Fruit fly (Drosophila melanogaster) whole organism, embryonic: ENCODE results near the gene janA.
A peak's percentile ranks its signal among the peaks of the same experiment; 100 is the strongest.

Experiments used
- BtbVII ChIP-seq: fragments of 200-800 bp; sonication (Bioruptor generic); optimal IDR thresholded peaks from 3 replicates; lab custom pipeline; 2017; ENCODE audit warnings: missing biosample characterization, mild to moderate bottlenecking, missing genetic modification characterization
- CG11247 ChIP-seq: fragments of 200-800 bp; sonication (Bioruptor generic); IDR thresholded peaks from 2 replicates; pipeline ENCODE4 v1.3.6; 2022; ENCODE audit warnings: missing biosample characterization, missing genetic modification characterization
- CG11696 ChIP-seq: fragments of 200-800 bp; sonication (Bioruptor generic); IDR thresholded peaks from 2 replicates; pipeline ENCODE4 v1.3.6; 2022; ENCODE audit warnings: missing biosample characterization, missing genetic modification characterization
- CG12155 ChIP-seq: fragments of 200-800 bp; sonication (Bioruptor generic); optimal IDR thresholded peaks from 3 replicates; lab custom pipeline; 2016; ENCODE audit warnings: missing biosample characterization, missing genetic modification characterization
- CG12219 ChIP-seq: fragments of 200-800 bp; sonication (Bioruptor generic); optimal IDR thresholded peaks from 3 replicates; lab custom pipeline; 2018; ENCODE audit warnings: missing biosample characterization, mild to moderate bottlenecking, missing genetic modification characterization
- CG1233 ChIP-seq: fragments of 200-800 bp; sonication (Bioruptor generic); optimal IDR thresholded peaks from 4 replicates; lab custom pipeline; 2018; ENCODE audit warnings: missing biosample characterization, mild to moderate bottlenecking, missing genetic modification characterization
- CG12391 ChIP-seq: fragments of 200-800 bp; sonication (Bioruptor generic); optimal IDR thresholded peaks from 3 replicates; lab custom pipeline; 2018; ENCODE audit warnings: missing biosample characterization, mild to moderate bottlenecking, missing genetic modification characterization, moderate library complexity
- CG13775 ChIP-seq: fragments of 200-800 bp; sonication (Bioruptor generic); optimal IDR thresholded peaks from 3 replicates; lab custom pipeline; 2017; ENCODE audit warnings: missing biosample characterization, mild to moderate bottlenecking, missing genetic modification characterization
- CG1647 ChIP-seq: fragments of 200-800 bp; sonication (Bioruptor generic); optimal IDR thresholded peaks from 3 replicates; lab custom pipeline; 2016; ENCODE audit warnings: missing biosample characterization, missing genetic modification characterization
- CG16779 ChIP-seq: fragments of 200-800 bp; sonication (Bioruptor generic); IDR thresholded peaks from 2 replicates; pipeline ENCODE4 v1.3.6; 2022; ENCODE audit warnings: missing biosample characterization, missing genetic modification characterization
- CG17359 ChIP-seq: fragments of 200-800 bp; sonication (Bioruptor generic); optimal IDR thresholded peaks from 3 replicates; lab custom pipeline; 2018; ENCODE audit warnings: missing biosample characterization, mild to moderate bottlenecking, missing genetic modification characterization, moderate library complexity
- CG34376 ChIP-seq: fragments of 200-800 bp; sonication (Bioruptor generic); optimal IDR thresholded peaks from 2 replicates; lab custom pipeline; 2018; ENCODE audit warnings: missing biosample characterization, mild to moderate bottlenecking, missing genetic modification characterization
- CG6791 ChIP-seq: fragments of 200-800 bp; sonication (Bioruptor generic); IDR thresholded peaks from 3 replicates; pipeline ENCODE4 v1.3.6; 2022; ENCODE audit warnings: missing biosample characterization, missing genetic modification characterization; ENCODE audit not compliant: partially characterized antibody
- CG6813 ChIP-seq: fragments of 200-800 bp; sonication (Bioruptor generic); optimal IDR thresholded peaks from 2 replicates; lab custom pipeline; 2017; ENCODE audit warnings: missing biosample characterization, missing genetic modification characterization, mild to moderate bottlenecking, moderate library complexity, missing genetic modification reagents
- CG7357 ChIP-seq: fragments of 200-800 bp; sonication (Bioruptor generic); IDR thresholded peaks from 3 replicates; pipeline ENCODE4 v1.3.6; 2022; ENCODE audit warnings: missing biosample characterization, missing genetic modification characterization
- CG7839 ChIP-seq: fragments of 200-800 bp; sonication (Bioruptor generic); optimal IDR thresholded peaks from 3 replicates; lab custom pipeline; 2018; ENCODE audit warnings: missing biosample characterization, mild to moderate bottlenecking, missing genetic modification characterization, moderate library complexity
- CG7987 ChIP-seq: fragments of 200-800 bp; sonication (Bioruptor generic); optimal IDR thresholded peaks from 2 replicates; lab custom pipeline; 2018; ENCODE audit warnings: missing biosample characterization, mild to moderate bottlenecking, missing genetic modification characterization, moderate library complexity
- CG8281 ChIP-seq: fragments of 200-800 bp; sonication (Bioruptor generic); optimal IDR thresholded peaks from 2 replicates; lab custom pipeline; 2018; ENCODE audit warnings: missing biosample characterization, mild to moderate bottlenecking, missing genetic modification characterization, moderate library complexity
- CG9609 ChIP-seq: fragments of 200-800 bp; sonication (Bioruptor generic); optimal IDR thresholded peaks from 3 replicates; lab custom pipeline; 2016; ENCODE audit warnings: missing biosample characterization, missing genetic modification characterization
- CTCF ChIP-seq: fragments of 200-800 bp; sonication (Bioruptor generic); optimal IDR thresholded peaks from 2 replicates; lab custom pipeline; 2017; ENCODE audit warnings: missing biosample characterization, mild to moderate bottlenecking, missing genetic modification characterization, moderate library complexity
- Chrac-16 ChIP-seq: fragments of 200-800 bp; sonication (Bioruptor generic); optimal IDR thresholded peaks from 3 replicates; lab custom pipeline; 2016; ENCODE audit warnings: missing biosample characterization, missing genetic modification characterization
- Dll ChIP-seq: fragments of 200-800 bp; sonication (Bioruptor generic); IDR thresholded peaks from 4 replicates; pipeline ENCODE4 v1.3.6; 2022; ENCODE audit warnings: missing biosample characterization, missing genetic modification characterization; ENCODE audit not compliant: partially characterized antibody
- Ets65A ChIP-seq: fragments of 200-800 bp; sonication (Bioruptor generic); peaks from one replicate; lab custom pipeline; 2016; ENCODE audit warnings: missing biosample characterization, missing genetic modification characterization
- Ets97D ChIP-seq: fragments of 200-800 bp; sonication (Bioruptor generic); optimal IDR thresholded peaks from 3 replicates; lab custom pipeline; 2016; ENCODE audit warnings: missing biosample characterization, missing genetic modification characterization
- Hmx ChIP-seq: fragments of 200-800 bp; sonication (Bioruptor generic); optimal IDR thresholded peaks from 2 replicates; lab custom pipeline; 2016; ENCODE audit warnings: missing biosample characterization, missing genetic modification characterization
- Hr39 ChIP-seq: fragments of >200 bp; optimal IDR thresholded peaks from 2 replicates; lab custom pipeline; 2017
- NFAT ChIP-seq: fragments of 200-800 bp; sonication (Bioruptor generic); IDR thresholded peaks from 2 replicates; pipeline ENCODE4 v1.3.6; 2022; ENCODE audit warnings: missing biosample characterization, missing genetic modification characterization
- Poxn ChIP-seq: fragments of 200-800 bp; sonication (Bioruptor generic); IDR thresholded peaks from 2 replicates; pipeline ENCODE4 v1.3.6; 2022; ENCODE audit warnings: missing biosample characterization, missing genetic modification characterization
- Rfx ChIP-seq: fragments of 200-800 bp; sonication (Bioruptor generic); IDR thresholded peaks from 2 replicates; pipeline ENCODE4 v1.3.6; 2022; ENCODE audit warnings: missing biosample characterization, missing genetic modification characterization
- Sry-β ChIP-seq: fragments of 200-800 bp; sonication (Bioruptor generic); optimal IDR thresholded peaks from 2 replicates; lab custom pipeline; 2018; ENCODE audit warnings: missing biosample characterization, mild to moderate bottlenecking, missing genetic modification characterization, moderate library complexity
- Trl ChIP-seq, 3 experiments: fragments of >200 bp in 2 of 3; fragments of 200-800 bp in 1 of 3; sonication (Bioruptor generic) in 1 of 3; optimal IDR thresholded peaks; 2 replicates in 1 of 3; 3 replicates in 2 of 3; lab custom pipeline; 2016 to 2017; ENCODE audit warnings: missing biosample characterization in 1 of 3, missing genetic modification characterization in 1 of 3
- Usf ChIP-seq: fragments of 200-800 bp; sonication (Bioruptor generic); optimal IDR thresholded peaks from 2 replicates; lab custom pipeline; 2017; ENCODE audit warnings: missing genotype, missing biosample characterization, missing genetic modification characterization
- aop ChIP-seq: fragments of 200-800 bp; sonication (Bioruptor generic); IDR thresholded peaks from 2 replicates; pipeline ENCODE4 v1.3.6; 2022; ENCODE audit warnings: missing biosample characterization, missing genetic modification characterization
- ase ChIP-seq: fragments of 200-800 bp; sonication (Bioruptor generic); IDR thresholded peaks from 3 replicates; pipeline ENCODE4 v1.3.6; 2022; ENCODE audit warnings: missing biosample characterization, missing genetic modification characterization
- bsh ChIP-seq, 2 experiments: fragments of 200-800 bp; sonication (Bioruptor generic); optimal IDR thresholded peaks; 2 replicates each; lab custom pipeline; 2017 to 2018; ENCODE audit warnings: mild to moderate bottlenecking in 2 of 2, missing biosample characterization in 2 of 2, missing genetic modification characterization in 2 of 2, moderate library complexity in 1 of 2
- btn ChIP-seq: fragments of 200-800 bp; sonication (Bioruptor generic); optimal IDR thresholded peaks from 2 replicates; lab custom pipeline; 2016; ENCODE audit warnings: missing biosample characterization, missing genetic modification characterization
- caup ChIP-seq: fragments of 200-800 bp; sonication (Bioruptor generic); optimal IDR thresholded peaks from 3 replicates; lab custom pipeline; 2017; ENCODE audit warnings: missing biosample characterization, mild to moderate bottlenecking, missing genetic modification characterization, moderate library complexity; ENCODE audit not compliant: severe bottlenecking
- da ChIP-seq: fragments of 200-800 bp; sonication (Bioruptor generic); optimal IDR thresholded peaks from 2 replicates; lab custom pipeline; 2016; ENCODE audit warnings: missing biosample characterization, missing genetic modification characterization
- dimm ChIP-seq: fragments of 200-800 bp; sonication (Bioruptor generic); IDR thresholded peaks from 2 replicates; pipeline ENCODE4 v1.3.6; 2022; ENCODE audit warnings: missing biosample characterization, missing genetic modification characterization
- ems ChIP-seq: fragments of 200-800 bp; sonication (Bioruptor generic); optimal IDR thresholded peaks from 3 replicates; lab custom pipeline; 2016; ENCODE audit warnings: missing biosample characterization, missing genetic modification characterization
- eve ChIP-seq, 2 experiments: fragments of >200 bp; optimal IDR thresholded peaks; 2 replicates each; lab custom pipeline; 2017; ENCODE audit warnings: missing biosample characterization in 2 of 2, missing genetic modification characterization in 2 of 2
- fd64A ChIP-seq: fragments of 200-800 bp; sonication (Bioruptor generic); optimal IDR thresholded peaks from 3 replicates; lab custom pipeline; 2018; ENCODE audit warnings: missing biosample characterization, mild to moderate bottlenecking, missing genetic modification characterization
- gro ChIP-seq: fragments of 200-800 bp; sonication (Bioruptor generic); optimal IDR thresholded peaks from 2 replicates; lab custom pipeline; 2016; ENCODE audit warnings: missing biosample characterization, missing genetic modification characterization
- hth ChIP-seq: fragments of >200 bp; optimal IDR thresholded peaks from 2 replicates; lab custom pipeline; 2017; ENCODE audit warnings: inconsistent platforms
- mirr ChIP-seq: fragments of 200-800 bp; sonication (Bioruptor generic); optimal IDR thresholded peaks from 3 replicates; lab custom pipeline; 2018; ENCODE audit warnings: missing biosample characterization, mild to moderate bottlenecking, missing genetic modification characterization
- pfk ChIP-seq: fragments of 200-800 bp; sonication (Bioruptor generic); optimal IDR thresholded peaks from 2 replicates; lab custom pipeline; 2018; ENCODE audit warnings: missing biosample characterization, mild to moderate bottlenecking, missing genetic modification characterization, moderate library complexity
- salm ChIP-seq: fragments of 200-800 bp; sonication (Bioruptor generic); optimal IDR thresholded peaks from 2 replicates; lab custom pipeline; 2018; ENCODE audit warnings: missing biosample characterization, mild to moderate bottlenecking, missing genetic modification characterization
- sc ChIP-seq, 3 experiments: fragments of >200 bp in 2 of 3; fragments of 200-800 bp in 1 of 3; sonication (Bioruptor generic) in 1 of 3; optimal IDR thresholded peaks; 2 replicates in 2 of 3; 3 replicates in 1 of 3; lab custom pipeline; 2017; ENCODE audit warnings: mild to moderate bottlenecking in 1 of 3, missing biosample characterization in 1 of 3, missing genetic modification characterization in 1 of 3, missing genetic modification reagents in 1 of 3
- schlank ChIP-seq: fragments of 200-800 bp; sonication (Bioruptor generic); optimal IDR thresholded peaks from 2 replicates; lab custom pipeline; 2018; ENCODE audit warnings: missing biosample characterization, mild to moderate bottlenecking, missing genetic modification characterization
- stc ChIP-seq: fragments of 200-800 bp; sonication (Bioruptor generic); IDR thresholded peaks from 2 replicates; pipeline ENCODE4 v1.3.6; 2022; ENCODE audit warnings: missing biosample characterization, missing genetic modification characterization
- vvl ChIP-seq: fragments of 200-800 bp; sonication (Bioruptor generic); IDR thresholded peaks from 2 replicates; pipeline ENCODE4 v1.3.6; 2022; ENCODE audit warnings: missing biosample characterization, missing genetic modification characterization
- z ChIP-seq: fragments of 200-800 bp; sonication (Bioruptor generic); IDR thresholded peaks from 3 replicates; pipeline ENCODE4 v1.3.6; 2022; ENCODE audit warnings: missing biosample characterization, missing genetic modification characterization

The janA gene

DNA sequence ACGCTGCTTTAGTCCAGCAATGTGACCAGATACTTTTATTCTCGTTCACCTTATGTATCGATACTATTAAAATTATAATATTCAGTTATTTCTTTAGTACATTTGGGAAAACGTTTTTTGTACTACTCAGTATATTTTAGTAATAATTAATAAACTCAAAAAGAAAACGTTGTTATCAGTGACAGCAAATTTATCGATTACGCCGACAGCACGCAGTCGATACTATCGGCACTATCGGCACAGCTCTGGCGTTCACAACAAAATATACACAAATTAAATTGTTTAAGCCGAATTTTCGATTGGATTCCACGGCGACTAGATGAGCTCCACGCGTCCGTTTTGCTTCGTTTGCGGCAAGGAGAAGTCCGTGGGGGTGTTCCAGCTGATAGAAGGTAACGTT, at the start of gene janA, which contains the start of the genes Sry-alpha and Sry-beta (continued):
- TF ChIP-seq CG1233 (GFP tag; lab: Kevin White, UChicago) (no peak), eve (GFP tag; optimal IDR thresholded peaks at IDR 0.05; lab: Kevin White, UChicago) (no peak), CG8281 (no peak), dimm (GFP tag; lab: Robert Waterston, UW) (no peak), z (GFP tag; lab: Robert Waterston, UW) (no peak), CG7839 (tag; lab: Kevin White, UChicago) (no peak), CG6791 (GFP tag; lab: Robert Waterston, UW) (peak; percentile 99), mirr (GFP tag; lab: Kevin White, UChicago) (no peak), CG7987 (GFP tag; lab: Kevin White, UChicago) (no peak), CG11696 (no peak), fd64A (GFP tag; lab: Kevin White, UChicago) (no peak), btn (GFP tag; lab: Kevin White, UChicago) (no peak), vvl (GFP tag; lab: Robert Waterston, UW) (peak; percentile 42; the same call in 1 of the 2 replicates), pfk (GFP tag; lab: Kevin White, UChicago) (no peak), Usf (GFP tag; lab: Kevin White, UChicago) (no peak), aop (GFP tag; lab: Robert Waterston, UW) (no peak), CG1647 (GFP tag; lab: Kevin White, UChicago) (no peak), stc (GFP tag; lab: Robert Waterston, UW) (no peak), Trl (optimal IDR thresholded peaks at IDR 0.05; lab: Kevin White, UChicago) (no peak), Trl (GFP tag; optimal IDR thresholded peaks at IDR 0.05; lab: Kevin White, UChicago) (no peak), CG12391 (peak; percentile 59), CG12155 (no peak), CG9609 (no peak), Ets97D (GFP tag; lab: Kevin White, UChicago) (peak; percentile 44), Ets65A (GFP tag; lab: Kevin White, UChicago) (peak; percentile 40), schlank (tag; lab: Kevin White, UChicago) (no peak), Chrac-16 (GFP tag; lab: Kevin White, UChicago) (no peak), caup (no peak), Hr39 (lab: Kevin White, UChicago) (no peak), CG11247 (no peak), CG13775 (GFP tag; lab: Kevin White, UChicago) (peak; percentile 30), hth (lab: Kevin White, UChicago) (no peak), BtbVII (GFP tag; lab: Kevin White, UChicago) (no peak), gro (GFP tag; lab: Kevin White, UChicago) (no peak), Poxn (GFP tag; lab: Robert Waterston, UW) (no peak), CG34376 (GFP tag; lab: Kevin White, UChicago) (no peak), CTCF (peak; percentile 35), CG7357 (GFP tag; lab: Robert Waterston, UW) (no peak), CG16779 (GFP tag; lab: Robert Waterston, UW) (no peak), da (GFP tag; lab: Kevin White, UChicago) (no peak), sc (optimal IDR thresholded peaks at IDR 0.05; lab: Kevin White, UChicago) (no peak), sc (GFP tag; optimal IDR thresholded peaks at IDR 0.05; lab: Kevin White, UChicago) (no peak), Dll (peak; percentile 100), CG17359 (tag; lab: Kevin White, UChicago) (no peak), NFAT (no peak), Rfx (GFP tag; lab: Robert Waterston, UW) (peak; percentile 44), ase (GFP tag; lab: Robert Waterston, UW) (no peak), CG12219 (GFP tag; lab: Kevin White, UChicago) (no peak), CG6813 (no peak), Sry-β (GFP tag; lab: Kevin White, UChicago) (peak; percentile 54), salm (tag; lab: Kevin White, UChicago) (no peak), bsh (GFP tag; optimal IDR thresholded peaks at IDR 0.05; lab: Kevin White, UChicago) (no peak), ems (GFP tag; lab: Kevin White, UChicago) (no peak), Hmx (GFP tag; lab: Kevin White, UChicago) (no peak)
